Fruit fly (Drosophila melanogaster): Measurements from ENCODE around the gene ImpL2.

ImpL2 gene

dm6 chr3L:4254301-4254834, 18.4 kb upstream of the ImpL2 start, which contains the start of the genes ago and CG1265 (continued):
- TF ChIP-seq wek (GFP tag; optimal IDR thresholded peaks at IDR 0.05) (no peak), wor (GFP tag; IDR thresholded peaks at IDR 0.05) (no peak), tap (tag; optimal IDR thresholded peaks at IDR 0.05) (no peak), CG4360 (GFP tag; IDR thresholded peaks at IDR 0.05) (no peak), tna (GFP tag; IDR thresholded peaks at IDR 0.05; ENCODE audit: partially characterized antibody) (no peak), CrebB (tag; optimal IDR thresholded peaks at IDR 0.05) (no peak), nmo (GFP tag; optimal IDR thresholded peaks at IDR 0.05) (peak; percentile 73), Spps (tag; optimal IDR thresholded peaks at IDR 0.05) (no peak), yki (optimal IDR thresholded peaks at IDR 0.05) (no peak), CG12391 (tag; optimal IDR thresholded peaks at IDR 0.05) (peak; percentile 54), zen (tag; optimal IDR thresholded peaks at IDR 0.05) (peak; percentile 12), sc (optimal IDR thresholded peaks at IDR 0.05) (no peak), sc (GFP tag; optimal IDR thresholded peaks at IDR 0.05) (no peak), Hr51 (GFP tag; optimal IDR thresholded peaks at IDR 0.05) (peak in 1 of 2 experiments; percentile 55), chif (GFP tag; optimal IDR thresholded peaks at IDR 0.05) (no peak), org-1 (GFP tag; optimal IDR thresholded peaks at IDR 0.05) (no peak), CG18619 (GFP tag; optimal IDR thresholded peaks at IDR 0.05) (peak; percentile 15), ttk (GFP tag; IDR thresholded peaks at IDR 0.05) (no peak), knrl (GFP tag; IDR thresholded peaks at IDR 0.05; ENCODE audit: partially characterized antibody) (0 out of 3 replicates have a peak, but pooled peaks have one; percentile 30), CG17912 (GFP tag; optimal IDR thresholded peaks at IDR 0.05) (peak; percentile 72), Lim3 (GFP tag; IDR thresholded peaks at IDR 0.05) (no peak), CG4424 (GFP tag; optimal IDR thresholded peaks at IDR 0.05) (no peak), CG18476 (GFP tag; optimal IDR thresholded peaks at IDR 0.05) (no peak), ham (GFP tag; IDR thresholded peaks at IDR 0.05) (no peak), tup (GFP tag; optimal IDR thresholded peaks at IDR 0.05) (no peak), B-H1 (GFP tag; IDR thresholded peaks at IDR 0.05) (no peak), Hsf (GFP tag; optimal IDR thresholded peaks at IDR 0.05) (peak; percentile 5), CG31441 (GFP tag; IDR thresholded peaks at IDR 0.05) (peak; percentile 69), caup (GFP tag; optimal IDR thresholded peaks at IDR 0.05; ENCODE audit: severe bottlenecking) (peak; percentile 10), CG18262 (tag; optimal IDR thresholded peaks at IDR 0.05) (peak; percentile 65), fu2 (GFP tag; optimal IDR thresholded peaks at IDR 0.05) (no peak), Sox100B (GFP tag; optimal IDR thresholded peaks at IDR 0.05) (no peak), Sry-δ (GFP tag; optimal IDR thresholded peaks at IDR 0.05) (peak; percentile 68), Fer2 (tag; optimal IDR thresholded peaks at IDR 0.05) (peak; percentile 19), NK7.1 (GFP tag; optimal IDR thresholded peaks at IDR 0.05) (no peak), dmrt99B (tag; optimal IDR thresholded peaks at IDR 0.05) (no peak), bcd (GFP tag; optimal IDR thresholded peaks at IDR 0.05) (peak; percentile 34), tx (GFP tag; optimal IDR thresholded peaks at IDR 0.05) (no peak), Meics (GFP tag; optimal IDR thresholded peaks at IDR 0.05) (peak; percentile 55), Nf-YA (GFP tag; IDR thresholded peaks at IDR 0.05) (no peak), D19B (GFP tag; optimal IDR thresholded peaks at IDR 0.05) (no peak), jumu (GFP tag; optimal IDR thresholded peaks at IDR 0.05) (no peak), Xbp1 (GFP tag; optimal IDR thresholded peaks at IDR 0.05) (peak; percentile 29), CG15011 (GFP tag; optimal IDR thresholded peaks at IDR 0.05) (no peak), HLH3B (GFP tag; IDR thresholded peaks at IDR 0.05) (no peak; the same call in 1 of the 2 replicates), CG7271 (tag; optimal IDR thresholded peaks at IDR 0.05) (no peak), nom (GFP tag; optimal IDR thresholded peaks at IDR 0.05) (no peak), tgo (GFP tag; IDR thresholded peaks at IDR 0.05) (peak; percentile 15; the same call in 1 of the 3 replicates), CkIIα-i1 (GFP tag; IDR thresholded peaks at IDR 0.05) (no peak), Dfd (GFP tag; optimal IDR thresholded peaks at IDR 0.05) (no peak), tin (GFP tag; optimal IDR thresholded peaks at IDR 0.05) (peak; percentile 37)

Data from whole organism, embryonic.